Worm (Caenorhabditis elegans): ENCODE results near the gene C31E10.6.

DNA sequence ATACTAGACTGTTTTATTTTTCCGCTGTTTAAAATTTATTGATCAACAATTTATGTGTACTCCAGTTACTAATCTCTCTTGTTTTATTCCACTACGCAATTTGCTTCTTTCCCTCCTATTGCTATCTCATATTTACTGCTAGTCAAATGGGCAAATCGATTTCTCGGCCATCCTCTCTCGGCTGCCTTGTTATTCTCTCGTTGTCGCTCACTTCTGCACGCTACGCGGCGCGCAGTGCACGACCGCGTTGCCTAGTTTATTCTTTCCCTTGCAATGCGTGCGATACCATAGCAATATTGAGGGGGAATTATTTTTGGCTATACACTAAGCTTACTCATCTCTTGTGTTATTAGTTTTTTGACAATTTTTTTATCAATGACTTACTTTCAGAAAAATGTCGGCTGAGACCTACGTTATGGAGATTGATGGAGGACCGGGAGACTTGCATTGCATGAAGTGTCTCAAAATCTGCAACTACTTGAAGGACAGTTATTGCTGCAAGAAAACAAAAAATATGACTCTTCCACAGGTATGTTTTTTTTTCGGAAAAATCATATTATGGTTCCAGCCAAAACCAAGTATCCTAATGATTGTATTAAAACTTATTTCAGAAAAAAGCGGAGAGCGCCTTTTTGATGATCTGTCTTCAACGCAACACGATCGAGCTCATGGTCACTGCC is 18.6 kb upstream of the C31E10.6 start, which contains the start of gene F48F7.6:
- no peak for TF ChIP-seq D2030.7 (GFP tag; IDR thresholded peaks at IDR 0.05)
- TF ChIP-seq nfya-1 (tag; optimal IDR thresholded peaks at IDR 0.05; ENCODE audit: borderline replicate concordance, insufficient read depth) = no peak
- TF ChIP-seq F57C9.4 (tag; optimal IDR thresholded peaks at IDR 0.05) = no peak
- TF ChIP-seq tbx-9 (tag; optimal IDR thresholded peaks at IDR 0.05; ENCODE audit: borderline replicate concordance) = no peak
- no peak for TF ChIP-seq sptf-2 (GFP tag; optimal IDR thresholded peaks at IDR 0.05)

All from whole organism, young adult.